Fruit fly (Drosophila melanogaster): ENCODE results near the gene CG14089.

CG14089 gene

dm6 chr3L:19291465-19292413, 11.1 kb upstream of the CG14089 start:
- TF ChIP-seq Dll (optimal IDR thresholded peaks at IDR 0.05) = no peak
- no peak for TF ChIP-seq EcR (GFP tag; optimal IDR thresholded peaks at IDR 0.05)
- no peak for TF ChIP-seq CG8478 (optimal IDR thresholded peaks at IDR 0.05)
- no peak for TF ChIP-seq psq (optimal IDR thresholded peaks at IDR 0.05)
- TF ChIP-seq pan (optimal IDR thresholded peaks at IDR 0.05) = no peak
- no peak for TF ChIP-seq usp (GFP tag; optimal IDR thresholded peaks at IDR 0.05)

dm6 chr3L:19289411-19289810, 8.8 kb upstream of the CG14089 start:
- TF ChIP-seq CG8478 (optimal IDR thresholded peaks at IDR 0.05) (no peak), pan (optimal IDR thresholded peaks at IDR 0.05) (no peak), Dll (optimal IDR thresholded peaks at IDR 0.05) (no peak), EcR (GFP tag; optimal IDR thresholded peaks at IDR 0.05) (no peak), psq (optimal IDR thresholded peaks at IDR 0.05) (no peak), usp (GFP tag; optimal IDR thresholded peaks at IDR 0.05) (no peak)

dm6 chr3L:19288395-19288969, 7.9 kb upstream of the CG14089 start:
- no peak for TF ChIP-seq psq (optimal IDR thresholded peaks at IDR 0.05)
- TF ChIP-seq CG8478 (optimal IDR thresholded peaks at IDR 0.05) = no peak

- no peak for TF ChIP-seq pan (optimal IDR thresholded peaks at IDR 0.05)
- TF ChIP-seq EcR (GFP tag; optimal IDR thresholded peaks at IDR 0.05) = no peak
- no peak for TF ChIP-seq usp (GFP tag; optimal IDR thresholded peaks at IDR 0.05)
- no peak for TF ChIP-seq psq (optimal IDR thresholded peaks at IDR 0.05)
- no peak for TF ChIP-seq Dll (optimal IDR thresholded peaks at IDR 0.05)
Measured at dm6 chr3L:19280283-19280682, 317 bp downstream of the CG14089 start.

dm6 chr3L:19275491-19275890, 5.1 kb downstream of the CG14089 start, which contains the start of gene CG14086:
TSS of gene CG14086 (plus strand) at chr3L:19275791.
- TF ChIP-seq Dll (optimal IDR thresholded peaks at IDR 0.05) = no peak
- no peak for TF ChIP-seq EcR (GFP tag; optimal IDR thresholded peaks at IDR 0.05)
- no peak for TF ChIP-seq CG8478 (optimal IDR thresholded peaks at IDR 0.05)
- no peak for TF ChIP-seq pan (optimal IDR thresholded peaks at IDR 0.05)
- TF ChIP-seq psq (optimal IDR thresholded peaks at IDR 0.05) = no peak

dm6 chr3L:19270542-19270941, 10.1 kb downstream of the CG14089 start, which contains the start of gene CG14088:
TSS of gene CG14088 (minus strand) at chr3L:19270642.
- TF ChIP-seq EcR (GFP tag; optimal IDR thresholded peaks at IDR 0.05) (no peak), Dll (optimal IDR thresholded peaks at IDR 0.05) (no peak), psq (optimal IDR thresholded peaks at IDR 0.05) (no peak), pan (optimal IDR thresholded peaks at IDR 0.05) (no peak), usp (GFP tag; optimal IDR thresholded peaks at IDR 0.05) (no peak), CG8478 (optimal IDR thresholded peaks at IDR 0.05) (no peak)

dm6 chr3L:19268720-19269401, 11.7 kb downstream of the CG14089 start, which contains the start of the genes Aldh7A1 and CG14085:
TSS of gene Aldh7A1 (minus strand) at chr3L:19268913.
TSS of gene CG14085 (plus strand) at chr3L:19269351.
- no peak for TF ChIP-seq Dll (optimal IDR thresholded peaks at IDR 0.05)
- TF ChIP-seq psq (optimal IDR thresholded peaks at IDR 0.05) = no peak
- no peak for TF ChIP-seq CG8478 (optimal IDR thresholded peaks at IDR 0.05)
- no peak for TF ChIP-seq pan (optimal IDR thresholded peaks at IDR 0.05)
- TF ChIP-seq EcR (GFP tag; optimal IDR thresholded peaks at IDR 0.05) = no peak
- no peak for TF ChIP-seq usp (GFP tag; optimal IDR thresholded peaks at IDR 0.05)

dm6 chr3L:19265761-19266160, 14.8 kb downstream of the CG14089 start, which contains the start of gene CG45081:
TSS of gene CG45081 (plus strand) at chr3L:19266061.
- no peak for TF ChIP-seq Dll (optimal IDR thresholded peaks at IDR 0.05)

dm6 chr3L:19264141-19264487, 16.5 kb downstream of the CG14089 start, which contains the start of gene Max:
TSS of gene Max (minus strand) at chr3L:19264184.
- TF ChIP-seq CG8478 (optimal IDR thresholded peaks at IDR 0.05) (no peak), pan (optimal IDR thresholded peaks at IDR 0.05) (no peak), Dll (optimal IDR thresholded peaks at IDR 0.05) (no peak), EcR (GFP tag; optimal IDR thresholded peaks at IDR 0.05) (no peak), psq (optimal IDR thresholded peaks at IDR 0.05) (no peak), usp (GFP tag; optimal IDR thresholded peaks at IDR 0.05) (no peak)

dm6 chr3L:19263480-19264140, 17.0 kb downstream of the CG14089 start, which contains the start of the genes CG42374 and Mettl5:
TSS of gene CG42374 (plus strand) at chr3L:19263766.
TSS of gene Mettl5 (plus strand) at chr3L:19263766.
- no peak for TF ChIP-seq pan (optimal IDR thresholded peaks at IDR 0.05)

dm6 chr3L:19261720-19262119, 18.9 kb downstream of the CG14089 start:
- TF ChIP-seq pan (optimal IDR thresholded peaks at IDR 0.05) (no peak), usp (GFP tag; optimal IDR thresholded peaks at IDR 0.05) (no peak), EcR (GFP tag; optimal IDR thresholded peaks at IDR 0.05) (no peak)

- TF ChIP-seq EcR (GFP tag; optimal IDR thresholded peaks at IDR 0.05) (no peak), CG8478 (optimal IDR thresholded peaks at IDR 0.05) (no peak), pan (optimal IDR thresholded peaks at IDR 0.05) (no peak), Dll (optimal IDR thresholded peaks at IDR 0.05) (no peak), psq (optimal IDR thresholded peaks at IDR 0.05) (no peak), usp (GFP tag; optimal IDR thresholded peaks at IDR 0.05) (no peak)
Measured at dm6 chr3L:19261213-19261612, 19.4 kb downstream of the CG14089 start, which contains the start of gene Bet1. TSS of gene Bet1 (plus strand) at chr3L:19261394.
